Worm (Caenorhabditis elegans) whole organism, L4 larva: ENCODE measurements around the gene atln-1.
A peak's percentile ranks its signal among the peaks of the same experiment; 100 is the strongest.

Experiments used
- F26F4.8 ChIP-seq: fragments of 200-800 bp; sonication (Bioruptor generic); conservative IDR thresholded peaks from 2 replicates; pipeline ENCODE4 v1.3.6; 2022; ENCODE audit warnings: missing genetic modification characterization, missing compliant biosample characterization
- F37D6.2 ChIP-seq: sonication (generic microtip); optimal IDR thresholded peaks from 2 replicates; lab custom pipeline; 2016; ENCODE audit warnings: mild to moderate bottlenecking, missing genetic modification characterization, missing compliant biosample characterization
- F44E2.7 ChIP-seq: fragments of 200-800 bp; sonication (Bioruptor generic); IDR thresholded peaks from 2 replicates; pipeline ENCODE4 v2.1.2; 2022; ENCODE audit warnings: missing genetic modification characterization, missing compliant biosample characterization
- F49E8.2 ChIP-seq: sonication (generic microtip); optimal IDR thresholded peaks from 2 replicates; lab custom pipeline; 2016; ENCODE audit warnings: missing compliant biosample characterization, mild to moderate bottlenecking, missing genetic modification characterization, borderline replicate concordance
- T20F7.1 ChIP-seq: fragments of 200-800 bp; sonication (Bioruptor generic); optimal IDR thresholded peaks from 2 replicates; lab custom pipeline; 2018; ENCODE audit warnings: mild to moderate bottlenecking, missing genetic modification characterization, missing compliant biosample characterization
- Y48G9A.11 ChIP-seq: fragments of 200-800 bp; sonication (Bioruptor generic); IDR thresholded peaks from 2 replicates; pipeline ENCODE4 v1.3.6; 2022; ENCODE audit warnings: missing genetic modification reagents, missing genetic modification characterization, missing compliant biosample characterization
- Y5F2A.4 ChIP-seq: fragments of 200-800 bp; sonication (Bioruptor generic); optimal IDR thresholded peaks from 2 replicates; lab custom pipeline; 2018; ENCODE audit warnings: mild to moderate bottlenecking, missing genetic modification characterization, missing compliant biosample characterization
- Y75B8A.6 ChIP-seq: fragments of 200-800 bp; sonication (Bioruptor generic); IDR thresholded peaks from 2 replicates; pipeline ENCODE4 v1.3.6; 2022; ENCODE audit warnings: missing genetic modification reagents, missing genetic modification characterization, missing compliant biosample characterization
- ZK337.2 ChIP-seq: fragments of 200-800 bp; sonication (Bioruptor generic); IDR thresholded peaks from 2 replicates; pipeline ENCODE4 v1.3.6; 2022; ENCODE audit warnings: missing genetic modification reagents, missing genetic modification characterization, missing compliant biosample characterization
- aha-1 ChIP-seq: fragments of 150-350 bp; peaks from one replicate; lab custom pipeline; 2014; ENCODE audit warnings: missing biosample characterization, missing genetic modification characterization
- ama-1 ChIP-seq: fragments of 150-350 bp; optimal IDR thresholded peaks from 2 replicates; lab custom pipeline; 2014; ENCODE audit warnings: inconsistent platforms, mixed read lengths
- arid-1 ChIP-seq: fragments of 200-800 bp; sonication (Bioruptor generic); conservative IDR thresholded peaks from 2 replicates; pipeline ENCODE4 v1.3.6; 2022; ENCODE audit warnings: missing genetic modification reagents, missing genetic modification characterization, missing compliant biosample characterization
- attf-4 ChIP-seq: sonication (generic microtip); optimal IDR thresholded peaks from 3 replicates; lab custom pipeline; 2017; ENCODE audit warnings: missing biosample characterization, missing genetic modification characterization
- ceh-28 ChIP-seq: fragments of 150-350 bp; optimal IDR thresholded peaks from 2 replicates; lab custom pipeline; 2014; ENCODE audit warnings: missing biosample characterization, missing genetic modification reagents, missing genetic modification characterization
- ces-1 ChIP-seq: fragments of 150-350 bp; sonication (generic microtip); optimal IDR thresholded peaks from 4 replicates; lab custom pipeline; 2014; ENCODE audit warnings: missing biosample characterization, missing genetic modification reagents, missing genetic modification characterization
- cey-2 ChIP-seq: sonication (generic microtip); optimal IDR thresholded peaks from 3 replicates; lab custom pipeline; 2017; ENCODE audit warnings: missing genetic modification characterization, mild to moderate bottlenecking, missing compliant biosample characterization, antibody characterized with exemption, borderline replicate concordance; ENCODE audit not compliant: insufficient read depth
- daf-19 ChIP-seq: fragments of 200-800 bp; sonication (Bioruptor generic); conservative IDR thresholded peaks from 2 replicates; pipeline ENCODE4 v1.3.6; 2022; ENCODE audit warnings: missing genetic modification characterization, missing compliant biosample characterization
- dmd-8 ChIP-seq: fragments of 200-800 bp; sonication (Bioruptor generic); IDR thresholded peaks from 2 replicates; pipeline ENCODE4 v1.3.6; 2022; ENCODE audit warnings: missing genetic modification characterization, missing compliant biosample characterization
- egl-43 ChIP-seq: fragments of 200-800 bp; sonication (Bioruptor generic); IDR thresholded peaks from 2 replicates; pipeline ENCODE4 v1.3.6; 2022; ENCODE audit warnings: missing genetic modification reagents, missing genetic modification characterization, missing compliant biosample characterization
- hif-1 ChIP-seq, 2 experiments: sonication (generic microtip); optimal IDR thresholded peaks; 2 replicates each; lab custom pipeline; 2016 to 2017; ENCODE audit warnings: missing compliant biosample characterization in 2 of 2, missing genetic modification characterization in 2 of 2, missing genetic modification reagents in 2 of 2, missing genotype in 2 of 2, mild to moderate bottlenecking in 1 of 2
- lim-7 ChIP-seq: fragments of 200-800 bp; sonication (Bioruptor generic); IDR thresholded peaks from 2 replicates; pipeline ENCODE4 v1.3.6; 2022; ENCODE audit warnings: missing genetic modification characterization, missing compliant biosample characterization
- lsy-2 ChIP-seq, 2 experiments: fragments of 150-350 bp in 1 of 2; sonication (generic microtip) in 1 of 2; optimal IDR thresholded peaks; 2 replicates each; lab custom pipeline; 2014 to 2017; ENCODE audit warnings: missing biosample characterization in 2 of 2, missing genetic modification characterization in 2 of 2
- madf-5 ChIP-seq, 2 experiments: fragments of 200-800 bp; sonication (Bioruptor generic); IDR thresholded peaks; 2 replicates each; pipeline ENCODE4 v1.3.6; 2022; ENCODE audit warnings: missing compliant biosample characterization in 2 of 2, missing genetic modification characterization in 2 of 2
- madf-9 ChIP-seq: fragments of 200-800 bp; sonication (Bioruptor generic); conservative IDR thresholded peaks from 2 replicates; pipeline ENCODE4 v1.3.6; 2022; ENCODE audit warnings: missing genetic modification reagents, missing genetic modification characterization, missing compliant biosample characterization
- mdt-29 ChIP-seq: fragments of 200-800 bp; sonication (Bioruptor generic); IDR thresholded peaks from 2 replicates; pipeline ENCODE4 v1.3.6; 2022; ENCODE audit warnings: missing genetic modification reagents, missing genetic modification characterization, missing compliant biosample characterization
- nhr-10 ChIP-seq: fragments of 150-350 bp; optimal IDR thresholded peaks from 2 replicates; lab custom pipeline; 2014; ENCODE audit warnings: missing biosample characterization, missing genetic modification characterization
- nhr-102 ChIP-seq: sonication (generic microtip); optimal IDR thresholded peaks from 2 replicates; lab custom pipeline; 2016; ENCODE audit warnings: mild to moderate bottlenecking, missing genetic modification characterization, moderate library complexity, missing compliant biosample characterization
- nhr-111 ChIP-seq: fragments of 200-800 bp; sonication (Bioruptor generic); optimal IDR thresholded peaks from 2 replicates; lab custom pipeline; 2018; ENCODE audit warnings: mild to moderate bottlenecking, missing genetic modification characterization, missing compliant biosample characterization
- nhr-28 ChIP-seq: fragments of 150-350 bp; optimal IDR thresholded peaks from 2 replicates; lab custom pipeline; 2014; ENCODE audit warnings: missing biosample characterization, missing genetic modification characterization
- nhr-41 ChIP-seq: fragments of 200-800 bp; sonication (Bioruptor generic); IDR thresholded peaks from 2 replicates; pipeline ENCODE4 v1.3.6; 2022; ENCODE audit warnings: missing genetic modification reagents, missing genetic modification characterization, missing compliant biosample characterization
- nhr-48 ChIP-seq: sonication (generic microtip); optimal IDR thresholded peaks from 2 replicates; lab custom pipeline; 2016; ENCODE audit warnings: mild to moderate bottlenecking, missing genetic modification characterization, missing compliant biosample characterization
- nhr-6 ChIP-seq: fragments of 150-350 bp; optimal IDR thresholded peaks from 2 replicates; lab custom pipeline; 2014; ENCODE audit warnings: missing biosample characterization, missing genetic modification characterization
- nhr-77 ChIP-seq: fragments of 150-350 bp; optimal IDR thresholded peaks from 2 replicates; lab custom pipeline; 2014; ENCODE audit warnings: missing biosample characterization, missing genetic modification characterization
- pha-4 ChIP-seq, 2 experiments: fragments of 150-350 bp in 1 of 2; fragments of 200-800 bp in 1 of 2; sonication (Bioruptor generic) in 1 of 2; IDR thresholded peaks in 1 of 2; optimal IDR thresholded peaks in 1 of 2; 2 replicates each; pipeline versions ENCODE4 v1.3.6 to Lab custom; 2014 to 2022; ENCODE audit warnings: missing genetic modification characterization in 2 of 2, missing genetic modification reagents in 2 of 2, missing biosample characterization in 1 of 2, missing compliant biosample characterization in 1 of 2
- php-3 ChIP-seq: fragments of 200-800 bp; sonication (Bioruptor generic); IDR thresholded peaks from 2 replicates; pipeline ENCODE4 v1.3.6; 2022; ENCODE audit warnings: missing genetic modification reagents, missing genetic modification characterization, missing compliant biosample characterization
- pqm-1 ChIP-seq: sonication (generic microtip); optimal IDR thresholded peaks from 2 replicates; lab custom pipeline; 2017; ENCODE audit warnings: missing biosample characterization, missing genetic modification characterization
- rbr-2 ChIP-seq: sonication (generic microtip); optimal IDR thresholded peaks from 2 replicates; lab custom pipeline; 2016; ENCODE audit warnings: missing genotype, missing genetic modification characterization, missing compliant biosample characterization
- sdz-12 ChIP-seq: fragments of 200-800 bp; sonication (Bioruptor generic); optimal IDR thresholded peaks from 2 replicates; lab custom pipeline; 2018; ENCODE audit warnings: mild to moderate bottlenecking, missing genetic modification characterization, missing compliant biosample characterization
- snpc-1.2 ChIP-seq: fragments of 200-800 bp; sonication (Bioruptor generic); IDR thresholded peaks from 2 replicates; pipeline ENCODE4 v1.3.6; 2022; ENCODE audit warnings: missing genetic modification reagents, missing genetic modification characterization, missing compliant biosample characterization
- spr-3 ChIP-seq: fragments of 200-800 bp; sonication (Bioruptor generic); optimal IDR thresholded peaks from 2 replicates; lab custom pipeline; 2018; ENCODE audit warnings: mild to moderate bottlenecking, missing genetic modification characterization, missing compliant biosample characterization
- tra-1 ChIP-seq: fragments of 200-800 bp; sonication (Bioruptor generic); IDR thresholded peaks from 2 replicates; pipeline ENCODE4 v1.3.6; 2022; ENCODE audit warnings: missing genetic modification reagents, missing genetic modification characterization, missing compliant biosample characterization
- unc-130 ChIP-seq: sonication (generic microtip); optimal IDR thresholded peaks from 2 replicates; lab custom pipeline; 2016; ENCODE audit warnings: missing genetic modification reagents, missing genetic modification characterization, missing compliant biosample characterization
- unc-39 ChIP-seq: sonication (generic microtip); optimal IDR thresholded peaks from 2 replicates; lab custom pipeline; 2017; ENCODE audit warnings: missing biosample characterization, missing genetic modification characterization
- unc-62 ChIP-seq, 3 experiments: fragments of 150-350 bp in 1 of 3; sonication (generic microtip); optimal IDR thresholded peaks in 2 of 3; peaks in 1 of 3; 1 replicate in 1 of 3; 2 replicates in 2 of 3; lab custom pipeline; 2014 to 2017; ENCODE audit warnings: missing biosample characterization in 3 of 3, missing genetic modification characterization in 3 of 3, missing genetic modification reagents in 3 of 3, missing genotype in 1 of 3
- vab-7 ChIP-seq: fragments of 200-800 bp; sonication (Bioruptor generic); IDR thresholded peaks from 2 replicates; pipeline ENCODE4 v1.3.6; 2022; ENCODE audit warnings: missing genetic modification reagents, missing genetic modification characterization, missing compliant biosample characterization
- zag-1 ChIP-seq: fragments of 150-350 bp; optimal IDR thresholded peaks from 2 replicates; lab custom pipeline; 2014; ENCODE audit warnings: missing biosample characterization, missing genetic modification characterization
- zfp-2 ChIP-seq: sonication (generic microtip); optimal IDR thresholded peaks from 2 replicates; lab custom pipeline; 2016; ENCODE audit warnings: mild to moderate bottlenecking, missing genetic modification characterization, missing compliant biosample characterization
- zfp-3 ChIP-seq: fragments of 200-800 bp; sonication (Bioruptor generic); conservative IDR thresholded peaks from 2 replicates; pipeline ENCODE4 v1.3.6; 2022; ENCODE audit warnings: missing genetic modification reagents, missing genetic modification characterization, missing compliant biosample characterization
- zip-2 ChIP-seq: fragments of 150-350 bp; optimal IDR thresholded peaks from 2 replicates; lab custom pipeline; 2014; ENCODE audit warnings: missing biosample characterization, missing genetic modification characterization

atln-1 gene

DNA sequence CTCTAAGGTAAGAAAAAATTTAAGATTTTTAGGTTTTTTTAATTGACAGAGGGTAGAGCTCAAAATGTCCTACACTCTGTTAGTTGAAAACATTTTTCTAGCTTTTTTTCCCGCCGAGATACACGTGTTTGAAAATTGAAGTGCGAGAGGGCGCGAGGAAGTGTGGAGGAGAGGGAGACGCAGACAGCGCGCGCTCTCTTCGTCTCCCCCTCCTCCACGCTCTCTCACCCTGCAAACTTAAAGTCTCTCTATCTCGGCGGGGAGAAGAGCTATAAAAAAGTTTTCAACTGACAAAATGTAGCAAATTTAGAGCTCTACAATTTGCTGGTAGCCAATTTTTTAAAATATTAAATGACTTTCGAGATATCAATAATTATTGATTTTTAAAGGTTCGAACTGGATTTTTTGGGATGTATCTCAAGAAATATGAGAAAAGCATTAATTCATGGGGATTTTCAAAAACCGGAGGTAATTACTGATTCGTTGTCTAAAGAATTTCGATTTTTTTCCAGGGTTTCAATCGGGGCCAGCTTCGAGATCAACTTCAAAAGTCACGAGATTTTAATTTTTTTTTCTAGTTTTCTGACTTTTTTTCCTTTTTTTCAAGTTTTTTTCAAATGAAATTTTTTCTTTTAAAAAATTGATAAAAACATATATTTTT is 23.3 kb upstream of the atln-1 start (continued):
- no peak for TF ChIP-seq pqm-1 (tag; lab: Kevin White, UChicago)
- no peak for TF ChIP-seq daf-19
- TF ChIP-seq nhr-102, result no peak
- TF ChIP-seq vab-7 (GFP tag; lab: Robert Waterston, UW), result no peak
- no peak for TF ChIP-seq ceh-28 (tag; lab: Kevin White, UChicago)
- no peak for TF ChIP-seq aha-1 (tag; lab: Kevin White, UChicago)
- no peak for TF ChIP-seq nhr-6 (tag; lab: Kevin White, UChicago)
- no peak for TF ChIP-seq mdt-29 (GFP tag; lab: Robert Waterston, UW)
- no peak for TF ChIP-seq cey-2 (tag; lab: Kevin White, UChicago)
- no peak for TF ChIP-seq F49E8.2
- TF ChIP-seq Y5F2A.4 (GFP tag; lab: Kevin White, UChicago), result no peak
- TF ChIP-seq pha-4 (GFP tag; IDR thresholded peaks at IDR 0.05; lab: Robert Waterston, UW), result peak; percentile 49; the same call in 1 of the 2 replicates
- TF ChIP-seq pha-4 (tag; optimal IDR thresholded peaks at IDR 0.05; lab: Kevin White, UChicago), result no peak
- no peak for TF ChIP-seq F26F4.8 (GFP tag; lab: Robert Waterston, UW)
- TF ChIP-seq unc-62 (GFP tag; optimal IDR thresholded peaks at IDR 0.05 in 1 of 2; lab: Kevin White, UChicago), result peak in 1 of 2 experiments; percentile 24
- no peak for TF ChIP-seq unc-62 (tag; optimal IDR thresholded peaks at IDR 0.05; lab: Kevin White, UChicago)
- no peak for TF ChIP-seq lsy-2 (tag; optimal IDR thresholded peaks at IDR 0.05; lab: Kevin White, UChicago)
- TF ChIP-seq nhr-41 (GFP tag; lab: Robert Waterston, UW), result peak; percentile 35; the same call in 1 of the 2 replicates
- TF ChIP-seq zag-1 (tag; lab: Kevin White, UChicago), result no peak
- TF ChIP-seq ama-1, result peak; percentile 86
- no peak for TF ChIP-seq lim-7 (GFP tag; lab: Robert Waterston, UW)
- peak in 1 of 2 experiments; percentile 48 for TF ChIP-seq hif-1 (tag; optimal IDR thresholded peaks at IDR 0.05; lab: Kevin White, UChicago)
- TF ChIP-seq zip-2 (tag; lab: Kevin White, UChicago), result no peak
- no peak for TF ChIP-seq Y75B8A.6 (GFP tag; lab: Robert Waterston, UW)
- no peak for TF ChIP-seq F37D6.2 (tag; lab: Kevin White, UChicago)
- no peak for TF ChIP-seq nhr-48
- TF ChIP-seq ces-1, result no peak
- TF ChIP-seq Y48G9A.11 (GFP tag; lab: Robert Waterston, UW), result no peak
- no peak for TF ChIP-seq zfp-3
- TF ChIP-seq tra-1 (GFP tag; lab: Robert Waterston, UW), result no peak
- no peak for TF ChIP-seq T20F7.1 (GFP tag; lab: Kevin White, UChicago)
- TF ChIP-seq sdz-12, result peak; percentile 94
- no peak for TF ChIP-seq nhr-111 (GFP tag; lab: Kevin White, UChicago)
- TF ChIP-seq unc-39 (tag; lab: Kevin White, UChicago), result no peak
- TF ChIP-seq dmd-8 (GFP tag; lab: Robert Waterston, UW), result no peak; the same call in 1 of the 2 replicates
- no peak for TF ChIP-seq ZK337.2 (GFP tag; lab: Robert Waterston, UW)
- TF ChIP-seq nhr-77 (tag; lab: Kevin White, UChicago), result no peak
- no peak for TF ChIP-seq rbr-2 (tag; lab: Kevin White, UChicago)
- no peak for TF ChIP-seq php-3
- TF ChIP-seq unc-130, result no peak
- TF ChIP-seq nhr-28, result no peak
- peak; percentile 54; the same call in 1 of the 2 replicates for TF ChIP-seq egl-43 (GFP tag; lab: Robert Waterston, UW)
- no peak for TF ChIP-seq zfp-2 (tag; lab: Kevin White, UChicago)
- TF ChIP-seq nhr-10 (tag; lab: Kevin White, UChicago), result no peak
- TF ChIP-seq madf-9 (GFP tag; lab: Robert Waterston, UW), result no peak
- no peak for TF ChIP-seq madf-5 (GFP tag; IDR thresholded peaks at IDR 0.05; lab: Robert Waterston, UW)
- no peak for TF ChIP-seq spr-3 (GFP tag; lab: Kevin White, UChicago)
- peak; percentile 49 for TF ChIP-seq arid-1
- no peak for TF ChIP-seq attf-4 (tag; lab: Kevin White, UChicago)
- no peak; the same call in 1 of the 2 replicates for TF ChIP-seq snpc-1.2 (GFP tag; lab: Robert Waterston, UW)
- no peak for TF ChIP-seq F44E2.7 (GFP tag; lab: Robert Waterston, UW)
